Worm (Caenorhabditis elegans): ENCODE measurements around the gene air-1.

air-1 gene

ce11 chrV:8221083-8221538, at the start of gene air-1, which contains the start of gene cogc-6:
TSS of gene air-1 (plus strand) at chrV:8221488.
TSS of gene cogc-6 (minus strand) at chrV:8221316.
- TF ChIP-seq ama-1 (optimal IDR thresholded peaks at IDR 0.05) (no peak), sox-2 (GFP tag; IDR thresholded peaks at IDR 0.05) (no peak), ets-4 (tag; optimal IDR thresholded peaks at IDR 0.05) (no peak), unc-3 (GFP tag; conservative IDR thresholded peaks at IDR 0.05) (no peak), unc-3 (tag; optimal IDR thresholded peaks at IDR 0.05) (no peak), K09A11.1 (tag; optimal IDR thresholded peaks at IDR 0.05; ENCODE audit: insufficient read depth) (no peak), ceh-31 (tag; optimal IDR thresholded peaks at IDR 0.05) (no peak), sox-4 (tag; optimal IDR thresholded peaks at IDR 0.05) (no peak), ceh-6 (GFP tag; optimal IDR thresholded peaks at IDR 0.05) (no peak), ceh-34 (tag; optimal IDR thresholded peaks at IDR 0.05) (no peak), eyg-1 (tag; optimal IDR thresholded peaks at IDR 0.05) (no peak), nhr-11 (tag; optimal IDR thresholded peaks at IDR 0.05) (no peak), pat-9 (tag; optimal IDR thresholded peaks at IDR 0.05) (no peak), odd-2 (tag; optimal IDR thresholded peaks at IDR 0.05) (no peak), rnt-1 (tag; optimal IDR thresholded peaks at IDR 0.05) (no peak), pax-1 (tag; optimal IDR thresholded peaks at IDR 0.05) (no peak), gmeb-2 (tag; optimal IDR thresholded peaks at IDR 0.05) (no peak), ceh-2 (tag; optimal IDR thresholded peaks at IDR 0.05) (no peak), fkh-6 (tag; optimal IDR thresholded peaks at IDR 0.05) (no peak), ceh-22 (tag; optimal IDR thresholded peaks at IDR 0.05) (no peak), F13H6.1 (tag; optimal IDR thresholded peaks at IDR 0.05) (no peak)

- TF ChIP-seq T23F11.4 (GFP tag; optimal IDR thresholded peaks at IDR 0.05), result no peak
- no peak for TF ChIP-seq fkh-6 (tag; optimal IDR thresholded peaks at IDR 0.05)
- no peak for TF ChIP-seq ceh-14 (tag; optimal IDR thresholded peaks at IDR 0.05)
- TF ChIP-seq che-1 (tag; optimal IDR thresholded peaks at IDR 0.05), result no peak
- TF ChIP-seq elt-2 (tag; optimal IDR thresholded peaks at IDR 0.05), result no peak
- TF ChIP-seq ceh-34 (tag; optimal IDR thresholded peaks at IDR 0.05), result no peak
- no peak for TF ChIP-seq rnt-1 (tag; optimal IDR thresholded peaks at IDR 0.05)
- TF ChIP-seq pros-1 (tag; optimal IDR thresholded peaks at IDR 0.05), result no peak
- TF ChIP-seq hlh-15 (tag; optimal IDR thresholded peaks at IDR 0.05), result no peak
- TF ChIP-seq tbx-2 (tag; optimal IDR thresholded peaks at IDR 0.05), result no peak
- no peak for TF ChIP-seq dve-1 (tag; optimal IDR thresholded peaks at IDR 0.05)
- no peak for TF ChIP-seq Y22D7AL.16 (tag; optimal IDR thresholded peaks at IDR 0.05)
- no peak for TF ChIP-seq pha-2 (tag; optimal IDR thresholded peaks at IDR 0.05)
- TF ChIP-seq elt-4 (tag; optimal IDR thresholded peaks at IDR 0.05), result no peak
- no peak for TF ChIP-seq sox-2 (GFP tag; IDR thresholded peaks at IDR 0.05)
- no peak for TF ChIP-seq ceh-9 (tag; optimal IDR thresholded peaks at IDR 0.05)
Observed at ce11 chrV:8171688-8172087, 49.6 kb upstream of the air-1 start.

DNA sequence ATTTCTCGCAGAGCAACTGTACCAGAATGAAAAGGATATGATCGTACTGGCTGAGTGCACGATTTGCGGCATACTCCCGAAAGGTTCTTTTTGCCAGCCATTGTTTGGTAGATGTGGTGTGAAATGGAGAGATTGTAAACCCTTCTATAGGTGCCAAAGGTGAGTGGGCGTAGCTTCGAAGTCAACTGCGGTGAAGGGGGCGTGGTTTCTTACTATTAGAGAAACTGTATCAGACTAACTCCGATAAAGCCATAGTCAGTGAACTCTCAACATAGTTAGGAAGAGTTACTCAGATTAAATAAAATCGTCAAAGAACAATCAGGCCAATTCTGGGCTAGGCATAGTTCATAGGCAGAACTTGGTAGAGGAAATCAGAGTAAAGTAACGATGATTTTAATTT, 43.9 kb upstream of the air-1 start, which contains the start of gene F20D6.9:
F20D6.9 (minus strand) TSS at position 101 of the 400 bp plus-strand sequence.
- TF ChIP-seq ceh-22 (tag; optimal IDR thresholded peaks at IDR 0.05) (no peak), nhr-232 (tag; optimal IDR thresholded peaks at IDR 0.05) (no peak), sox-2 (GFP tag; IDR thresholded peaks at IDR 0.05) (no peak), sdc-2 (tag; optimal IDR thresholded peaks at IDR 0.05) (no peak), pha-2 (tag; optimal IDR thresholded peaks at IDR 0.05) (no peak), pha-4 (tag; optimal IDR thresholded peaks at IDR 0.05) (no peak), pax-1 (tag; optimal IDR thresholded peaks at IDR 0.05) (no peak), mec-3 (tag; optimal IDR thresholded peaks at IDR 0.05; ENCODE audit: borderline replicate concordance) (no peak), ztf-16 (tag; optimal IDR thresholded peaks at IDR 0.05) (no peak), lim-6 (tag; optimal IDR thresholded peaks at IDR 0.05) (no peak), odd-2 (tag; optimal IDR thresholded peaks at IDR 0.05) (no peak), elt-2 (tag; optimal IDR thresholded peaks at IDR 0.05) (no peak), rnt-1 (tag; optimal IDR thresholded peaks at IDR 0.05) (no peak), unc-86 (tag; optimal IDR thresholded peaks at IDR 0.05) (no peak), ceh-30 (tag; optimal IDR thresholded peaks at IDR 0.05) (no peak)
